Fruit fly (Drosophila melanogaster): Measurements from ENCODE around the gene Aduk.
A peak's percentile ranks its signal among the peaks of the same experiment; 100 is the strongest.

Aduk gene

DNA sequence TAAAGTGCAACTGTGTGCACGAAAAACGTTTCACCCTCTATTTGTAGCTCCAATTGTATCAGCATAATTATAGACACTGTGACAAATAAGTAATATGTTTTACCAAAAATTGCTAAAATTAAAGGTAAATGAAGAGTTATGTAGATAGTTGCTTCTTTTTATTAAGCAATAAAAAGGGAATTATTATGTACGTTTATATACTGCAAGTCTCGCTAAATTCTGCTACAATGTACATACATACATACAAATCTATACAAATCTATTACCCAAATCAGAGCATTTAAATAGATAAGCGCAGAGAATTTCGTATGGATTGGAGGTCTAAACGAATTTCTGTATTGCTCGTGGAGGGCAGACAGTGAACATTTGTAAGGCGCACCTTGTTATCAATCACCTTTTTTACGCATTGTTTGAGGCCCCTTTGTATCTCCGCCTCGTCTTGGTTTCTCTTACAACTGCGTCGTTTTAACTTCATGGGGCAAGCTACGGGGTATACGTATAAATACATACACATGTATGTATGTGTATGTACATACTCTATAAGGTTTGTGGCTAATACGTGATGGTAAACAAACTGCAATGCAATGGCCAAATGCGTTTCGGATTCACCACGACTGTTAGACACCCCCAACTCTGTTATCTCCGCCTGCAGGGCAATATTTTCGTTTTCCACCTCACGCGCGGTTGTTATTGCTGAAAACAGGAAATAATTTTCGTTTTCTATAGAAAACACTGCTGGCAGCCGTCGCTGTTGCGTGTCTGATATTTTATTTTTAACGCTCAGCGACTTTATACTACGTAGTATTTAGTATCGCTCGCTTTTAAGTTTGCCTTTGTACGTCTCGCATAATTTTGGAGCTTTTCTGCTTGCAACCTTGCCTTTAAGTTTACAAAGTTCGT, 4.9 kb upstream of the Aduk start (continued):
- TF ChIP-seq CG1621 (tag; optimal IDR thresholded peaks at IDR 0.05), result peak; percentile 61
- peak; percentile 68 for TF ChIP-seq cyc (GFP tag; optimal IDR thresholded peaks at IDR 0.05)
- no peak for TF ChIP-seq Blimp-1 (GFP tag; optimal IDR thresholded peaks at IDR 0.05)
- TF ChIP-seq CG6163 (GFP tag; IDR thresholded peaks at IDR 0.05), result peak; percentile 56; the same call in 2 of the 3 replicates
- TF ChIP-seq CG6808 (GFP tag; optimal IDR thresholded peaks at IDR 0.05), result peak; percentile 65
- peak; percentile 81 for TF ChIP-seq Met (GFP tag; optimal IDR thresholded peaks at IDR 0.05)
- TF ChIP-seq svp (GFP tag), result peak; percentile 92
- TF ChIP-seq Smox (GFP tag; optimal IDR thresholded peaks at IDR 0.05), result peak; percentile 78
- TF ChIP-seq spab (GFP tag; optimal IDR thresholded peaks at IDR 0.05), result peak; percentile 65
- peak; percentile 27 to 68 for TF ChIP-seq ss (GFP tag; optimal IDR thresholded peaks at IDR 0.05)
- TF ChIP-seq CG6276 (GFP tag; optimal IDR thresholded peaks at IDR 0.05), result peak; percentile 83
- peak; percentile 86; the same call in 2 of the 3 replicates for TF ChIP-seq CG8119 (GFP tag; IDR thresholded peaks at IDR 0.05)
- TF ChIP-seq CG31627 (GFP tag; optimal IDR thresholded peaks at IDR 0.05), result peak; percentile 66
- no peak for TF ChIP-seq CG6854 (GFP tag; optimal IDR thresholded peaks at IDR 0.05)
- peak; percentile 76 for TF ChIP-seq CG3919 (GFP tag; optimal IDR thresholded peaks at IDR 0.05)
- peak; percentile 76 for TF ChIP-seq CG4318 (GFP tag; optimal IDR thresholded peaks at IDR 0.05)
- TF ChIP-seq CG11294 (GFP tag; IDR thresholded peaks at IDR 0.05), result peak; percentile 40
- TF ChIP-seq CG6792 (GFP tag; optimal IDR thresholded peaks at IDR 0.05), result peak; percentile 62
- TF ChIP-seq esn (GFP tag; optimal IDR thresholded peaks at IDR 0.05), result peak; percentile 82
- TF ChIP-seq CG9139 (GFP tag; optimal IDR thresholded peaks at IDR 0.05), result peak; percentile 19
- peak; percentile 83 for TF ChIP-seq Ets96B (tag; optimal IDR thresholded peaks at IDR 0.05)
- TF ChIP-seq Hr4 (GFP tag; optimal IDR thresholded peaks at IDR 0.05), result peak; percentile 89
- peak; percentile 75 for TF ChIP-seq Lpt (GFP tag; optimal IDR thresholded peaks at IDR 0.05)

DNA sequence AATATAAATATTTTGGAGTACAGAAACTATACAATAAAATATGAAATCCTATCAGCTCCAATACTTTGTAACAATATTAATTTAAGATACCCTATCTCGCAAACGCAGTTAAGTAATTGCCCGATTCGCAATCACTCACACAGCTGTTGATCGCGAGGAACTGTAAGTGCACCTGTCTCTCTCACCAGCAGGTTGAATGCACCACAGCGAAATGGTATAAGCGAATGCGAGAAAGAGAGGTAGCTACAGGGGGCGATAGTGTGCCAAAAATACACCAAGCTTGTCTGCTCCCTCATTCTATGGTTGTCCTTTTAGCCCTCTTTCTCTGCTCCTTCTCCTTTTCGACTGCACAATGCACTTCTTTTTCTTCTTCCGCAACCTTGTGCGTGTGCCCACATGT, 4.3 kb upstream of the Aduk start:
- TF ChIP-seq ss (GFP tag; optimal IDR thresholded peaks at IDR 0.05) (peak in 1 of 2 experiments; percentile 48), vri (GFP tag; optimal IDR thresholded peaks at IDR 0.05) (peak; percentile 91), salr (GFP tag; optimal IDR thresholded peaks at IDR 0.05) (no peak), Sox14 (GFP tag; optimal IDR thresholded peaks at IDR 0.05) (no peak)

DNA sequence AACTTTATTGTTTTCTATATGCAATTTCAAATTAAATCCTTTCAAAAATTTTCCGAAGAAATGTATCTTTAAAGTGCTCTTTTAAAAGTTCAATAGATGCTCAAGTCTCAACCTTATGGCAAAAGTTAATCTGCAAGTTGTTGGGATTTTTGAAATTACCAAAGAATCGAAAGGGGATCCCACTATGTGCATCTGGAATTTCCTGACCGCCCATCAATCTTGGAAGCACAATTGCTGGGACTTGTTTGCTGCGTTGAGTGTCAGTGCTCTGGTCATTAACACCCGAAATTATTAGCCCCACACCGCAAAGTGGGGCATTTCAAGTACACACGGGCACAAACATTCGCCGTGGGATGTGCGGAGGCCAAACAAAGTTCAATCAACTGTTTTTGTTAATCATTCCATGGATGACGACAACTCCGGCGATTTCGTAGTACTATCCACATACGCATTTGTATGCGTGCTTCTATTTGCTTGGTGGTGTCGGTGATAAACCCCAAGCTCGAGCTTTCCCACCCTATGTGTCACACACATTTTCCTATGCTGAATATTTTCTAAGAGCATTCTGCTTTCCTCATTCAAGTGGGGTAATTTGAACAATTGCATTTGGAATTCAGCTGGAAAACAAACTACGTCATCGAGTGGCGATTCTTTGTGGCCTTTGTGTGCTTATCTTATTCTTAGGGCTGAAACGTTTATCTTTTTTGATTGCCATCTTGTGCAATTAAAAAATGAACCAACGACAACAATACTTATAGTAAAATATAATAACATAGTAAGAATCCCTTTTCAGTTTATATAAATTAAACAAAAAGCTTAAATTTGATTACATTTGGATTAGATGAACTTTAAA, 3.1 kb upstream of the Aduk start:
- TF ChIP-seq dsx (GFP tag; optimal IDR thresholded peaks at IDR 0.05; ENCODE audit: poor library complexity, severe bottlenecking) (no peak), Eip78C (GFP tag) (peak; percentile 67), net (GFP tag; optimal IDR thresholded peaks at IDR 0.05) (no peak), cyc (GFP tag; optimal IDR thresholded peaks at IDR 0.05) (no peak), CG6808 (GFP tag; optimal IDR thresholded peaks at IDR 0.05) (no peak), achi (GFP tag; optimal IDR thresholded peaks at IDR 0.05) (no peak), Smox (GFP tag; optimal IDR thresholded peaks at IDR 0.05) (no peak), fkh (GFP tag; optimal IDR thresholded peaks at IDR 0.05) (peak; percentile 74), CG9139 (GFP tag; optimal IDR thresholded peaks at IDR 0.05) (no peak), vri (GFP tag; optimal IDR thresholded peaks at IDR 0.05) (peak; percentile 58)

DNA sequence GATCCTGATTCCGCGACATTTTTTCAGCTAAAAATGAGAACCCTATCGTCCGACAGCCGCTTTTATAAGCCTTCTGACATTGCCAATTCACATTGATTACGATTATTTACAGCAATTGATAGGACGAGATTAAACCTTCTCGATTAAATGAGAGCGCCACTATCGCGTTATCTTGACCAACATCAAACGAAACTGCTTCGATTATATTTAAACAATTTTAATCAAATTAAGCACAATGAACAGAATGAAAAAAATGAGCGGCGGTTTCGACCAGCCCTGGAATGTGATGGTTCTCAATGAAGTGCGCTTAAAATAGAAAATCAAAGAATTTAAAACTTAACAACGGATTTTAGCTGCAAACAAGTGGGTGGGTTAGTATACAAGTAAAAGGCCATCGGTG, 2.7 kb downstream of the Aduk start, which contains the start of gene CG16749:
CG16749 (minus strand) TSS at position 25 of the 400 bp plus-strand sequence.
- no peak for TF ChIP-seq fkh (GFP tag; optimal IDR thresholded peaks at IDR 0.05)
- TF ChIP-seq ss (GFP tag; optimal IDR thresholded peaks at IDR 0.05), result no peak
- TF ChIP-seq eg (GFP tag; IDR thresholded peaks at IDR 0.05), result no peak
- TF ChIP-seq topi (GFP tag; optimal IDR thresholded peaks at IDR 0.05), result no peak
- TF ChIP-seq Ets21C (GFP tag; optimal IDR thresholded peaks at IDR 0.05), result no peak
- no peak for TF ChIP-seq CG6854 (GFP tag; optimal IDR thresholded peaks at IDR 0.05)
- TF ChIP-seq Hr38 (GFP tag; optimal IDR thresholded peaks at IDR 0.05), result no peak
- no peak for TF ChIP-seq esn (GFP tag; optimal IDR thresholded peaks at IDR 0.05)
- TF ChIP-seq OdsH (GFP tag; optimal IDR thresholded peaks at IDR 0.05), result no peak
- no peak for TF ChIP-seq CG1621 (tag; optimal IDR thresholded peaks at IDR 0.05)
- no peak for TF ChIP-seq Hr4 (GFP tag; optimal IDR thresholded peaks at IDR 0.05)
- TF ChIP-seq Eip93F (GFP tag; optimal IDR thresholded peaks at IDR 0.05), result no peak
- TF ChIP-seq spab (GFP tag; optimal IDR thresholded peaks at IDR 0.05), result no peak
- no peak for TF ChIP-seq CG16779 (tag; optimal IDR thresholded peaks at IDR 0.05)
- TF ChIP-seq Lpt (GFP tag; optimal IDR thresholded peaks at IDR 0.05), result no peak
- no peak for TF ChIP-seq Eip75B (GFP tag; optimal IDR thresholded peaks at IDR 0.05)
- no peak for TF ChIP-seq Met (GFP tag; optimal IDR thresholded peaks at IDR 0.05)
- no peak for TF ChIP-seq salr (GFP tag; optimal IDR thresholded peaks at IDR 0.05)
